Worm (Caenorhabditis elegans): Measurements from ENCODE around the gene W03F9.4.

The W03F9.4 gene

DNA sequence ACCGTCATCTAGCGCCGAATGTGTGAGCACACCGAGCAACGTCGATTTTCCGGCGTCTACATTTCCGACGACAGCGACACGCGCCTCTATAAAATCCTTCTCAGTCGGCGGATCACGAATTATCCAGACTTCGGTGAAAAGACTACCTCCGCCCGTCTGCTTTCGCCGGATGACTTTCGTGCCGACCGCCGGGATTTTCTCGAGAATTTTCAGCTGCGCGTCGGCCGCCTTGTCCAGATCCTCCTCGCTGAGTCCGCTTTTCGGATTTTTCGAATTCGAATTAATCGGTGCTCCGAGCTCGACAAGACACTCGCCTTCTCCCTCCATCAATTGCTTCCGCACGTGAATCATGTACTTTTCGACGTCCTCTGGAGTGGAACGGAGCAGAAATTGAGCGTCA, 28.9 kb downstream of the W03F9.4 start:
- TF ChIP-seq ztf-11 (tag; optimal IDR thresholded peaks at IDR 0.05), result no peak
- TF ChIP-seq lsy-2 (tag; optimal IDR thresholded peaks at IDR 0.05), result no peak
- no peak for TF ChIP-seq tag-97 (GFP tag; IDR thresholded peaks at IDR 0.05)
- no peak for TF ChIP-seq ZK337.2 (GFP tag; IDR thresholded peaks at IDR 0.05)
- no peak for TF ChIP-seq unc-130 (GFP tag; optimal IDR thresholded peaks at IDR 0.05)
- TF ChIP-seq set-16 (GFP tag; IDR thresholded peaks at IDR 0.05), result peak; percentile 81
- 0 out of 2 replicates have a peak, but pooled peaks have one; percentile 7 for TF ChIP-seq egl-43 (GFP tag; IDR thresholded peaks at IDR 0.05)
- no peak for TF ChIP-seq nhr-42 (GFP tag; IDR thresholded peaks at IDR 0.05)
- TF ChIP-seq mdl-1 (tag; optimal IDR thresholded peaks at IDR 0.05), result no peak

DNA sequence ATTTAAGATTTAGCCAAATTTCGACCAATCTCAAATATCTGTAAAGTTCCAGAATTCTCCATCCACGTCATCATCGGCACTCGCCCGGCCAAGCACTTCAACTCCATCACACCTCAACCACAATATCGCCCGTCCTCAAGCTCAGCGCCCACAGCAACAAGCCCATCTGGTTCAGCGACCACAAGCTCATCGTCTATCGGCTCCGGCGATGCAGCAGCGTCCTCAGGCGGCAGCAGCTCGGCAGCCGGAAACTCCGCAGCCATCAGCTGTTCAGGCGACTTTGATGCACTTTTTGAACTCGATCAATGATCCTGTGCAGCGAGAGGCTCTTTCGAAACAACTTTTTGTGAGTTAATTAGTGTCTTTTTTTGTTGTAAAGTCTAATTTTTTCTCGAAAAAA, 33.9 kb downstream of the W03F9.4 start:
- TF ChIP-seq dve-1 (tag; optimal IDR thresholded peaks at IDR 0.05; ENCODE audit: insufficient read depth), result no peak
- 0 out of 2 replicates have a peak, but pooled peaks have one; percentile 46 for TF ChIP-seq D1046.2 (GFP tag; IDR thresholded peaks at IDR 0.05)
- TF ChIP-seq madf-9 (GFP tag; conservative IDR thresholded peaks at IDR 0.05), result no peak
- TF ChIP-seq T26A8.4 (GFP tag; IDR thresholded peaks at IDR 0.05), result peak; percentile 58
- no peak for TF ChIP-seq spr-3 (GFP tag; optimal IDR thresholded peaks at IDR 0.05)
- TF ChIP-seq Y48G9A.11 (GFP tag; IDR thresholded peaks at IDR 0.05), result peak; percentile 39; the same call in 1 of the 2 replicates
- no peak for TF ChIP-seq rbr-2 (tag; optimal IDR thresholded peaks at IDR 0.05)
- TF ChIP-seq nhr-41 (GFP tag; IDR thresholded peaks at IDR 0.05), result 0 out of 2 replicates have a peak, but pooled peaks have one; percentile 15
- no peak for TF ChIP-seq pha-4 (GFP tag; IDR thresholded peaks at IDR 0.05)
- TF ChIP-seq pha-4 (tag; optimal IDR thresholded peaks at IDR 0.05), result no peak
- TF ChIP-seq set-16 (GFP tag; IDR thresholded peaks at IDR 0.05), result peak; percentile 94
- no peak for TF ChIP-seq T20F7.1 (GFP tag; optimal IDR thresholded peaks at IDR 0.05)
- TF ChIP-seq nhr-28 (tag; optimal IDR thresholded peaks at IDR 0.05), result no peak
- TF ChIP-seq nhr-111 (GFP tag; optimal IDR thresholded peaks at IDR 0.05), result peak; percentile 20
- TF ChIP-seq gei-8 (GFP tag; optimal IDR thresholded peaks at IDR 0.05), result peak; percentile 64
- no peak for TF ChIP-seq F44E2.7 (GFP tag; IDR thresholded peaks at IDR 0.05)
- 0 out of 2 replicates have a peak, but pooled peaks have one; percentile 37 for TF ChIP-seq saeg-2 (GFP tag; IDR thresholded peaks at IDR 0.05)
- no peak for TF ChIP-seq Y5F2A.4 (GFP tag; optimal IDR thresholded peaks at IDR 0.05)
- TF ChIP-seq egl-43 (GFP tag; IDR thresholded peaks at IDR 0.05), result peak; percentile 74
- no peak for TF ChIP-seq zfp-3 (GFP tag; conservative IDR thresholded peaks at IDR 0.05)

DNA sequence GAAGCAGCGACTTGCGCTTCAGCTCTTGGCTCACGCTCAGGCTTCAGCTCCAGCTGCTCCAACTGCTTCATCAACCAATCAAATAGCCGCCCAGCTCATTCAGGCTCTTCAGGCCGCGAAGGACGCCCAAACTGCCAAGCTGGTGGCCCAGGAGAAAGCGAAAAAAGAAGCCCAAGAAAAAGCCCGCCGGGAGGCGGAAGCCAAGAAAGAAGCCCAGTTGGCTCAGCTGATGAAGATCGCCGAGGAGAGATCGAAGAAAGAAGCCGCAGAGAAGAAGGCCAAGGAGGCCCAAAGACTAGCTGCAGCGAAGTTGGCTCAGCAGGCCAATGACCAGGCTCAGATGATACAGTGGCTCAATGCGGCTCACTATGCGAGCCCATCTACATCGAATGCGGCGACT, 34.9 kb downstream of the W03F9.4 start:
- TF ChIP-seq aha-1 (tag) (peak; percentile 65), unc-62 (GFP tag; optimal IDR thresholded peaks at IDR 0.05 in 1 of 2) (peak in 1 of 2 experiments; percentile 45), unc-62 (tag; optimal IDR thresholded peaks at IDR 0.05) (no peak), set-16 (GFP tag; IDR thresholded peaks at IDR 0.05) (peak; percentile 86), lim-7 (GFP tag; IDR thresholded peaks at IDR 0.05) (0 out of 2 replicates have a peak, but pooled peaks have one; percentile 30), nhr-42 (GFP tag; IDR thresholded peaks at IDR 0.05) (no peak), F44E2.7 (GFP tag; IDR thresholded peaks at IDR 0.05) (no peak), ZK546.5 (tag; optimal IDR thresholded peaks at IDR 0.05) (no peak), Y48G9A.11 (GFP tag; IDR thresholded peaks at IDR 0.05) (no peak)

DNA sequence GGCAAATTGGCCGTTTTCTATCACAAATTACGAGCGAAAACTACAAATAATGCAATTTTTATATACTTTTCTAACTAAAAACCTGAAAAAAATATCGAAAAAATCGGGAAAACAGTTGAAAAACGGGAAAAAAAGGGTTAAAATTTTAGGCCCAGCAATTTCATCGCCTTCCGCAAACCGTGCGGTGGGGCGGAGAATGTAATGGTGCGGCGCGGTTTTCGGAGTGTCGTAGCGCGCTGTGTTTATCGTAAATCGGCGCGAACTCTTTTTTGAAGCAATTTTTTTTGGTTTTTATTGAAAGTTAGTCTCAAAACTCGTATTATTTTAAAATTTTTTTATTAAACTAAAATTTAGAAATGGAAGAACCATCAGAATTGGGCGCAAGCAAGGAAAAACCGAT, 46.7 kb downstream of the W03F9.4 start, which contains the start of gene picd-1:
Gene picd-1 (plus strand): TSS at position 352 of the 400 bp plus-strand sequence.
- TF ChIP-seq mdl-1 (tag; optimal IDR thresholded peaks at IDR 0.05) (no peak), ZK337.2 (GFP tag; IDR thresholded peaks at IDR 0.05) (no peak), nhr-76 (tag; optimal IDR thresholded peaks at IDR 0.05) (no peak), pha-4 (GFP tag; IDR thresholded peaks at IDR 0.05) (0 out of 2 replicates have a peak, but pooled peaks have one; percentile 11), pha-4 (tag; optimal IDR thresholded peaks at IDR 0.05) (no peak), mdt-29 (GFP tag; IDR thresholded peaks at IDR 0.05) (no peak), arid-1 (GFP tag; conservative IDR thresholded peaks at IDR 0.05) (no peak), nhr-10 (tag; optimal IDR thresholded peaks at IDR 0.05) (no peak), lin-39 (tag; optimal IDR thresholded peaks at IDR 0.05) (no peak), skn-1 (tag; optimal IDR thresholded peaks at IDR 0.05) (no peak), pqm-1 (tag; optimal IDR thresholded peaks at IDR 0.05) (no peak), nhr-111 (GFP tag; optimal IDR thresholded peaks at IDR 0.05) (no peak), nhr-102 (tag; optimal IDR thresholded peaks at IDR 0.05) (no peak), T26A8.4 (GFP tag; IDR thresholded peaks at IDR 0.05) (no peak), hmg-1.1 (GFP tag; IDR thresholded peaks at IDR 0.05) (peak; percentile 50; the same call in 1 of the 2 replicates), spr-1 (tag; optimal IDR thresholded peaks at IDR 0.05) (no peak), madf-9 (GFP tag; conservative IDR thresholded peaks at IDR 0.05) (no peak), lim-7 (GFP tag; IDR thresholded peaks at IDR 0.05) (no peak), ces-1 (GFP tag; optimal IDR thresholded peaks at IDR 0.05) (no peak), nhr-41 (GFP tag; IDR thresholded peaks at IDR 0.05) (no peak), set-16 (GFP tag; IDR thresholded peaks at IDR 0.05) (no peak), lsy-2 (tag; optimal IDR thresholded peaks at IDR 0.05) (no peak), hlh-30 (tag; optimal IDR thresholded peaks at IDR 0.05; ENCODE audit: insufficient read depth) (peak; percentile 58), Y75B8A.6 (GFP tag; IDR thresholded peaks at IDR 0.05) (no peak)
